Worm (Caenorhabditis elegans) whole organism, early embryonic: ENCODE measurements around the gene tag-275.

Experiments used
- B0310.2 ChIP-seq: sonication (generic microtip); optimal IDR thresholded peaks from 2 replicates; lab custom pipeline; 2016; ENCODE audit warnings: mild to moderate bottlenecking, missing genetic modification characterization, missing compliant biosample characterization
- F13C5.2 ChIP-seq: sonication (generic microtip); optimal IDR thresholded peaks from 2 replicates; lab custom pipeline; 2017; ENCODE audit warnings: mild to moderate bottlenecking, missing genetic modification characterization, inconsistent platforms, missing compliant biosample characterization
- aly-1 ChIP-seq: sonication (generic microtip); optimal IDR thresholded peaks from 2 replicates; lab custom pipeline; 2016; ENCODE audit warnings: missing genetic modification characterization, missing compliant biosample characterization
- ama-1 ChIP-seq: fragments of 150-350 bp; optimal IDR thresholded peaks from 2 replicates; lab custom pipeline; 2014
- ceh-13 ChIP-seq: fragments of 200-800 bp; sonication (Bioruptor generic); optimal IDR thresholded peaks from 2 replicates; lab custom pipeline; 2018; ENCODE audit warnings: mild to moderate bottlenecking, missing genetic modification characterization, missing compliant biosample characterization
- ceh-36 ChIP-seq: sonication (generic microtip); optimal IDR thresholded peaks from 2 replicates; lab custom pipeline; 2016; ENCODE audit warnings: missing genetic modification characterization, inconsistent platforms, missing compliant biosample characterization
- ets-7 ChIP-seq: sonication (generic microtip); optimal IDR thresholded peaks from 2 replicates; lab custom pipeline; 2016; ENCODE audit warnings: missing genotype, missing genetic modification characterization, missing compliant biosample characterization
- flt-1 ChIP-seq: fragments of 200-800 bp; sonication (Bioruptor generic); IDR thresholded peaks from 2 replicates; pipeline ENCODE4 v1.3.6; 2022; ENCODE audit warnings: missing genetic modification characterization, missing compliant biosample characterization
- hmbx-1 ChIP-seq: sonication (generic microtip); optimal IDR thresholded peaks from 2 replicates; lab custom pipeline; 2016; ENCODE audit warnings: mild to moderate bottlenecking, missing genetic modification characterization, missing compliant biosample characterization
- hmg-4 ChIP-seq: fragments of 200-800 bp; sonication (Bioruptor generic); optimal IDR thresholded peaks from 2 replicates; lab custom pipeline; 2018; ENCODE audit warnings: mild to moderate bottlenecking, missing genetic modification characterization, missing compliant biosample characterization
- hnd-1 ChIP-seq: sonication (generic microtip); optimal IDR thresholded peaks from 2 replicates; lab custom pipeline; 2016; ENCODE audit warnings: missing genetic modification characterization, missing compliant biosample characterization
- pes-1 ChIP-seq: fragments of 200-800 bp; sonication (Bioruptor generic); IDR thresholded peaks from 2 replicates; pipeline ENCODE4 v1.3.6; 2022; ENCODE audit warnings: missing genetic modification reagents, missing genetic modification characterization, missing compliant biosample characterization
- scrt-1 ChIP-seq: fragments of 200-800 bp; sonication (Bioruptor generic); IDR thresholded peaks from 2 replicates; pipeline ENCODE4 v1.3.6; 2022; ENCODE audit warnings: missing genetic modification characterization, missing compliant biosample characterization
- sea-1 ChIP-seq: fragments of 200-800 bp; sonication (Bioruptor generic); conservative IDR thresholded peaks from 2 replicates; pipeline ENCODE4 v1.3.6; 2022; ENCODE audit warnings: missing genetic modification characterization, missing compliant biosample characterization
- tbx-11 ChIP-seq: fragments of 200-800 bp; sonication (Bioruptor generic); IDR thresholded peaks from 2 replicates; pipeline ENCODE4 v1.3.6; 2022; ENCODE audit warnings: missing genetic modification characterization, missing compliant biosample characterization
- tbx-37 ChIP-seq: fragments of 200-800 bp; sonication (Bioruptor generic); conservative IDR thresholded peaks from 2 replicates; pipeline ENCODE4 v1.3.6; 2022; ENCODE audit warnings: missing genetic modification reagents, missing genetic modification characterization, missing compliant biosample characterization
- tra-4 ChIP-seq: sonication (generic microtip); optimal IDR thresholded peaks from 2 replicates; lab custom pipeline; 2017; ENCODE audit warnings: missing genetic modification characterization, missing compliant biosample characterization

tag-275 gene

ce11 chrX:6115502-6115901, 34.8 kb downstream of the tag-275 start, which contains the start of gene C15H9.3:
Gene C15H9.3 (plus strand): TSS chrX:6115802.
- TF ChIP-seq scrt-1 (GFP tag; lab: Robert Waterston, UW) = no peak
- TF ChIP-seq ceh-13 = no peak
- TF ChIP-seq tbx-11 (GFP tag; lab: Robert Waterston, UW) = no peak
- TF ChIP-seq sea-1 = no peak
- no peak for TF ChIP-seq ceh-36 (tag; lab: Kevin White, UChicago)
- TF ChIP-seq tra-4 = no peak
- TF ChIP-seq pes-1 (GFP tag; lab: Robert Waterston, UW) = no peak
- TF ChIP-seq B0310.2 (tag; lab: Kevin White, UChicago) = no peak
- no peak for TF ChIP-seq hmg-4 (GFP tag; lab: Kevin White, UChicago)
- TF ChIP-seq hmbx-1 = no peak
- no peak for TF ChIP-seq ets-7 (tag; lab: Kevin White, UChicago)
- no peak for TF ChIP-seq aly-1
- TF ChIP-seq flt-1 (GFP tag; lab: Robert Waterston, UW) = no peak
- no peak for TF ChIP-seq F13C5.2 (tag; lab: Kevin White, UChicago)
- no peak for TF ChIP-seq tbx-37 (GFP tag; lab: Robert Waterston, UW)
- no peak for TF ChIP-seq ama-1 (lab: Kevin White, UChicago)
- no peak for TF ChIP-seq hnd-1 (tag; lab: Kevin White, UChicago)

- TF ChIP-seq F13C5.2 (tag; lab: Kevin White, UChicago) (no peak), hnd-1 (tag; lab: Kevin White, UChicago) (no peak), ceh-13 (no peak)
Observed at ce11 chrX:6112817-6113216, 37.5 kb downstream of the tag-275 start, which contains the start of gene prx-3. Gene prx-3 (minus strand): TSS chrX:6112917.

ce11 chrX:6109288-6109770, 41.0 kb downstream of the tag-275 start, which contains the start of gene kynu-1:
Gene kynu-1 (minus strand): TSS chrX:6109338.
- TF ChIP-seq F13C5.2 (tag; lab: Kevin White, UChicago) = no peak
- TF ChIP-seq ceh-36 (tag; lab: Kevin White, UChicago) = no peak
- TF ChIP-seq scrt-1 (GFP tag; lab: Robert Waterston, UW) = no peak
- TF ChIP-seq flt-1 (GFP tag; lab: Robert Waterston, UW) = no peak
- TF ChIP-seq hmg-4 (GFP tag; lab: Kevin White, UChicago) = no peak
- no peak for TF ChIP-seq tra-4
- TF ChIP-seq hmbx-1 = no peak
- TF ChIP-seq pes-1 (GFP tag; lab: Robert Waterston, UW) = no peak
- no peak for TF ChIP-seq ets-7 (tag; lab: Kevin White, UChicago)
- TF ChIP-seq tbx-11 (GFP tag; lab: Robert Waterston, UW) = no peak
- TF ChIP-seq hnd-1 (tag; lab: Kevin White, UChicago) = no peak
- TF ChIP-seq ceh-13 = no peak
- no peak for TF ChIP-seq aly-1
- no peak for TF ChIP-seq ama-1 (lab: Kevin White, UChicago)
- no peak for TF ChIP-seq tbx-37 (GFP tag; lab: Robert Waterston, UW)
- TF ChIP-seq B0310.2 (tag; lab: Kevin White, UChicago) = no peak
- TF ChIP-seq sea-1 = no peak

DNA sequence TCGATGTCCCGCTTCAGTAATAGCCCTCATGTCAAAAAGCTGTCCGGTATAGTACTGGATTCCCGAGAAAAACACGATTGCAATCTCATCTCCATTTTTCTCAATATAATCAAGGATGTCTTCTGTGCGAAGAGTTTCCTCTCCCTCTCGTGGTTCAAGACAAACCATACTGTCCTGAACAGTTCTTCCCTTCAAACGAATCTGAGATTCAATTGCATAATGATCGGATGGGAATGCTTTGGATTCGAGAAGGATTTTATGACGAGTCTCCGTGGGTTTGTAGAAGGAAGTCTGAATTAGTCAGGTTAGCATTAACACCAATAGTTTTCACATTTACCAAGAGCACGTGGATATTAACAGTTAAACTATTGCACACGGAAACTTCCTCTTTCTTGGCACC, 42.4 kb downstream of the tag-275 start:
- TF ChIP-seq F13C5.2 (tag; lab: Kevin White, UChicago) = no peak
- TF ChIP-seq hmg-4 (GFP tag; lab: Kevin White, UChicago) = no peak
- TF ChIP-seq ceh-36 (tag; lab: Kevin White, UChicago) = no peak
- TF ChIP-seq aly-1 = no peak
- TF ChIP-seq B0310.2 (tag; lab: Kevin White, UChicago) = no peak
- no peak for TF ChIP-seq sea-1
- no peak for TF ChIP-seq scrt-1 (GFP tag; lab: Robert Waterston, UW)

DNA sequence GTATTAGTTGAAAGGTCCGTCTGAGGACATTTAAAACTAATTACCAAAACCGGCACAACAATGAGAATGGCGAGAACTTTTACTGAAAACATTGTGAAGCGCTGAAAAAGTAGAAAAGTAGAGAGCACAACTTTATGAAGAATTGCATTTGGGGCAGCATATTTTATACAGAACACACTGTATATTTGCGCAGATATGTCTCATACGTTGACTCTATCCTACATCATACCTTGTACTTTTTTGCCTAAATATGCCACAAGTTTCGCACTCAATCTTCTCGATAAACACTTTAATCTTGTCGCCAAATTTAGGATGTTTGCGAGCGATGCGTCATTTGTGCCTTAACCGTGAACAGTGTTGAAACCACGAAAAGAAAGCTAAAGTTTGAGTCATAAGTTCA, 47.1 kb downstream of the tag-275 start, which contains the start of gene C15H9.11:
C15H9.11 (minus strand) TSS at position 101 of the 400 bp plus-strand sequence.
- no peak for TF ChIP-seq ets-7 (tag; lab: Kevin White, UChicago)
- TF ChIP-seq pes-1 (GFP tag; lab: Robert Waterston, UW) = no peak
- TF ChIP-seq scrt-1 (GFP tag; lab: Robert Waterston, UW) = no peak
- TF ChIP-seq hmg-4 (GFP tag; lab: Kevin White, UChicago) = no peak

DNA sequence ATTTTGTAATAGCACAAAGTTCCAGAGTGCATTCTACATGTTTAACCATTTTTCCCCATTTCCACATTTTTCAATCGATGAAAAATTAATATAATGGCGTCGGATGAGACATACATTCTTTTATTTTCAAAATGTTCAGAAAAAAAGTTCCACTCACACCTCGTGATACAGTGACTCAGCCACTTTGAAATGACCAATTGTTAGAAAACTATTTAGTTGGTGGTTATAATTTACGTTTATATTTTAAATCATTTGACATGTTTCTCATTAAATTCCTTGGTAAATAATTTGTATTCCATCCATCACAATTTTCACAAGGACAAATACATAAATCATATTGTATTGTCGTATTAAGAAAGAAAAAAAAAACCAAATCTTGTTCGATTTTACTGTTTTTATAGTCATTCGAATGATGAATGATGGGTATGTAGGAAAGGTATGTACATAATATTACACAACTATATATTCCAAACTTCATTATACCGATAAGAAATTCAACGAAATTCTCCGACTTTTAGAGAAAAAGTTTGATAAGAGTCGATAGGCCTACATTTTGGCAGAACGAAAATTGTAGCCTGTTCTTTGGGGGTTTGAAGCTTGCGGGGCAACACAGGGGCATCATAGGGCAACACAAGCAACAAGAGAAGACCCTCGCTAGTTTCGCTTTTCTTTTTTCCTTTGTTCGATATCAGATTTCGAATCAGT, 49.8 kb downstream of the tag-275 start:
- no peak for TF ChIP-seq scrt-1 (GFP tag; lab: Robert Waterston, UW)
- no peak for TF ChIP-seq flt-1 (GFP tag; lab: Robert Waterston, UW)
- TF ChIP-seq ceh-13 = no peak
- TF ChIP-seq tra-4 = no peak
- no peak for TF ChIP-seq tbx-37 (GFP tag; lab: Robert Waterston, UW)
- no peak for TF ChIP-seq B0310.2 (tag; lab: Kevin White, UChicago)
- no peak for TF ChIP-seq pes-1 (GFP tag; lab: Robert Waterston, UW)
- no peak for TF ChIP-seq ceh-36 (tag; lab: Kevin White, UChicago)
- no peak for TF ChIP-seq ama-1 (lab: Kevin White, UChicago)
- TF ChIP-seq sea-1 = no peak
- no peak for TF ChIP-seq F13C5.2 (tag; lab: Kevin White, UChicago)
- TF ChIP-seq hmbx-1 = no peak
- TF ChIP-seq ets-7 (tag; lab: Kevin White, UChicago) = no peak
- no peak for TF ChIP-seq aly-1
- no peak for TF ChIP-seq tbx-11 (GFP tag; lab: Robert Waterston, UW)
- no peak for TF ChIP-seq hnd-1 (tag; lab: Kevin White, UChicago)

- TF ChIP-seq tbx-11 (GFP tag; lab: Robert Waterston, UW) (no peak), sea-1 (no peak), tbx-37 (GFP tag; lab: Robert Waterston, UW) (no peak), hmg-4 (GFP tag; lab: Kevin White, UChicago) (no peak), scrt-1 (GFP tag; lab: Robert Waterston, UW) (no peak), pes-1 (GFP tag; lab: Robert Waterston, UW) (no peak), flt-1 (GFP tag; lab: Robert Waterston, UW) (no peak), hnd-1 (tag; lab: Kevin White, UChicago) (no peak), ceh-36 (tag; lab: Kevin White, UChicago) (no peak), F13C5.2 (tag; lab: Kevin White, UChicago) (no peak), ceh-13 (no peak), ets-7 (tag; lab: Kevin White, UChicago) (no peak), aly-1 (no peak)
Observed at ce11 chrX:6098420-6098819, 51.9 kb downstream of the tag-275 start.
